4 worm cellular contexts compared by ENCODE assay signal in the genomic region with DNA sequence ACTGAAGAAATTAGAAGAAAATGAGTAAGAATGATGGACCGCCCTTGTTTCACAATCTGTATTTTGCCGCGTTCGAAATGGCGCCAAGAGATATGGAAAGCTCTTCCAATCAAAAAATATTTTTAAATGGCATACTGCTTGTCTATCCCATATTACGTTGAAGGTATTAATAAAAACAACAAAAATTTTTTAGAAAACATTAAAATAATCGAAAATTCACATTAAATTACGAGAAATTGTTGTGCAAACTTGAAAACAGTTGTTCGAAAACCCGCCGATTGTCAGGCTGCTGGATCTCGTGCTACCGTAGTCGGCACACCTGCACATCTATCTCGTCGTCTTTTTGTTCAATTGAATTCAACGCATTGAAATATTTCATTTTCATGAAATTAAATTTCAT.
TF ChIP-seq lines count a peak whose summit lies in the region.

TSS of gene klc-1 (plus strand) at position 127 of the 400 bp plus-strand sequence.

TF ChIP-seq in whole organism, L1 larva, 84 proteins besides CTCF, POLR2A, EP300 and RAD21:
- TF ChIP-seq efl-1 (optimal IDR thresholded peaks at IDR 0.05; lab: Kevin White, UChicago) (no peak), efl-1 (GFP tag; optimal IDR thresholded peaks at IDR 0.05 in 1 of 2; lab: Kevin White, UChicago) (no peak), unc-86 (tag; optimal IDR thresholded peaks at IDR 0.05; lab: Kevin White, UChicago) (no peak), dsc-1 (tag; optimal IDR thresholded peaks at IDR 0.05; lab: Kevin White, UChicago) (no peak), nhr-19 (GFP tag; conservative IDR thresholded peaks at IDR 0.05; lab: Robert Waterston, UW) (no peak), blmp-1 (tag; optimal IDR thresholded peaks at IDR 0.05; lab: Kevin White, UChicago) (no peak), nhr-90 (tag; optimal IDR thresholded peaks at IDR 0.05; lab: Kevin White, UChicago; ENCODE audit: poor library complexity) (no peak), zip-4 (GFP tag; optimal IDR thresholded peaks at IDR 0.05; lab: Kevin White, UChicago) (no peak), xbp-1 (tag; optimal IDR thresholded peaks at IDR 0.05; lab: Kevin White, UChicago) (no peak), rnt-1 (tag; optimal IDR thresholded peaks at IDR 0.05; lab: Kevin White, UChicago) (no peak), unc-98 (GFP tag; IDR thresholded peaks at IDR 0.05; lab: Robert Waterston, UW) (no peak), lin-14 (GFP tag; optimal IDR thresholded peaks at IDR 0.05; lab: Kevin White, UChicago) (no peak), dpl-1 (GFP tag; optimal IDR thresholded peaks at IDR 0.05; lab: Kevin White, UChicago) (peak in 1 of 3 experiments; percentile 2), tlp-1 (tag; optimal IDR thresholded peaks at IDR 0.05; lab: Kevin White, UChicago) (no peak), hlh-17 (GFP tag; optimal IDR thresholded peaks at IDR 0.05; lab: Kevin White, UChicago; ENCODE audit: borderline replicate concordance) (no peak), lsy-2 (tag; optimal IDR thresholded peaks at IDR 0.05; lab: Kevin White, UChicago) (peak; percentile 40 to 69), sup-37 (GFP tag; optimal IDR thresholded peaks at IDR 0.05; lab: Kevin White, UChicago) (no peak)

TF ChIP-seq in whole organism, L4 larva, 104 proteins besides CTCF, POLR2A, EP300 and RAD21:
- TF ChIP-seq lsy-2 (tag; optimal IDR thresholded peaks at IDR 0.05; lab: Kevin White, UChicago) (peak in 1 of 2 experiments; percentile 56), tra-1 (GFP tag; IDR thresholded peaks at IDR 0.05; lab: Robert Waterston, UW) (no peak), Y75B8A.6 (GFP tag; IDR thresholded peaks at IDR 0.05; lab: Robert Waterston, UW) (no peak), skn-1 (tag; optimal IDR thresholded peaks at IDR 0.05; lab: Kevin White, UChicago) (no peak), lin-38 (GFP tag; IDR thresholded peaks at IDR 0.05; lab: Robert Waterston, UW) (0 out of 2 replicates have a peak, but pooled peaks have one; percentile 21)

TF ChIP-seq in whole organism, mixed stage, embryonic, 35 proteins besides CTCF, POLR2A, EP300 and RAD21:
- TF ChIP-seq lsy-2 (tag; optimal IDR thresholded peaks at IDR 0.05; lab: Kevin White, UChicago): peak; percentile 62
- no peak for TF ChIP-seq sem-2 (GFP tag; optimal IDR thresholded peaks at IDR 0.05; lab: Kevin White, UChicago)
- TF ChIP-seq nhr-2 (tag; optimal IDR thresholded peaks at IDR 0.05; lab: Kevin White, UChicago): no peak

TF ChIP-seq in whole organism, young adult, 124 proteins besides CTCF, POLR2A, EP300 and RAD21 (continues in another document):
- TF ChIP-seq fkh-3 (tag; optimal IDR thresholded peaks at IDR 0.05; lab: Kevin White, UChicago) (no peak), lin-26 (GFP tag; IDR thresholded peaks at IDR 0.05; lab: Robert Waterston, UW) (no peak), rpc-1 (optimal IDR thresholded peaks at IDR 0.05; lab: Kevin White, UChicago) (no peak), rpc-1 (tag; optimal IDR thresholded peaks at IDR 0.05; lab: Kevin White, UChicago) (no peak), F39B2.1 (GFP tag; IDR thresholded peaks at IDR 0.05; lab: Robert Waterston, UW) (no peak), F52B5.7 (tag; optimal IDR thresholded peaks at IDR 0.05; lab: Kevin White, UChicago) (no peak), F10E7.11 (tag; optimal IDR thresholded peaks at IDR 0.05; lab: Kevin White, UChicago) (no peak), nhr-27 (tag; optimal IDR thresholded peaks at IDR 0.05; lab: Kevin White, UChicago) (no peak), ztf-18 (tag; optimal IDR thresholded peaks at IDR 0.05; lab: Kevin White, UChicago) (no peak), ekl-4 (GFP tag; IDR thresholded peaks at IDR 0.05; lab: Robert Waterston, UW) (0 out of 2 replicates have a peak, but pooled peaks have one; percentile 15), akir-1 (GFP tag; optimal IDR thresholded peaks at IDR 0.05; lab: Kevin White, UChicago) (no peak), let-526 (GFP tag; IDR thresholded peaks at IDR 0.05; lab: Robert Waterston, UW) (no peak), C06A6.2 (GFP tag; conservative IDR thresholded peaks at IDR 0.05; lab: Robert Waterston, UW) (no peak), mxl-1 (tag; optimal IDR thresholded peaks at IDR 0.05; lab: Kevin White, UChicago) (no peak), ets-4 (GFP tag; optimal IDR thresholded peaks at IDR 0.05; lab: Kevin White, UChicago) (no peak), hlh-12 (tag; optimal IDR thresholded peaks at IDR 0.05; lab: Kevin White, UChicago) (no peak), Y67H2A.10 (GFP tag; conservative IDR thresholded peaks at IDR 0.05; lab: Robert Waterston, UW) (no peak), tlf-1 (GFP tag; optimal IDR thresholded peaks at IDR 0.05; lab: Kevin White, UChicago) (peak; percentile 27), K12H6.12 (tag; optimal IDR thresholded peaks at IDR 0.05; lab: Kevin White, UChicago) (no peak), ztf-26 (tag; optimal IDR thresholded peaks at IDR 0.05; lab: Kevin White, UChicago) (no peak), hsf-1 (GFP tag; IDR thresholded peaks at IDR 0.05; lab: Robert Waterston, UW) (peak; percentile 75; the same call in 1 of the 2 replicates), madf-6 (GFP tag; IDR thresholded peaks at IDR 0.05; lab: Robert Waterston, UW) (peak; percentile 94), ceh-79 (tag; optimal IDR thresholded peaks at IDR 0.05; lab: Kevin White, UChicago) (no peak), lin-40 (tag; optimal IDR thresholded peaks at IDR 0.05; lab: Kevin White, UChicago) (no peak), ztf-22 (GFP tag; optimal IDR thresholded peaks at IDR 0.05; lab: Kevin White, UChicago) (no peak), B0261.1 (tag; optimal IDR thresholded peaks at IDR 0.05; lab: Kevin White, UChicago) (no peak), D2030.7 (GFP tag; IDR thresholded peaks at IDR 0.05; lab: Robert Waterston, UW) (peak; percentile 62), bed-1 (GFP tag; IDR thresholded peaks at IDR 0.05; lab: Robert Waterston, UW) (no peak), pbrm-1 (GFP tag; IDR thresholded peaks at IDR 0.05; lab: Robert Waterston, UW) (peak; percentile 21; the same call in 1 of the 2 replicates), F33H1.4 (GFP tag; IDR thresholded peaks at IDR 0.05; lab: Robert Waterston, UW) (peak; percentile 69), Y79H2A.3 (GFP tag; conservative IDR thresholded peaks at IDR 0.05; lab: Robert Waterston, UW) (no peak), lsy-27 (tag; optimal IDR thresholded peaks at IDR 0.05; lab: Kevin White, UChicago; ENCODE audit: borderline replicate concordance, insufficient read depth) (no peak), him-1 (tag; optimal IDR thresholded peaks at IDR 0.05; lab: Kevin White, UChicago) (no peak), T26A5.8 (tag; optimal IDR thresholded peaks at IDR 0.05; lab: Kevin White, UChicago) (no peak), snpc-1.3 (tag; optimal IDR thresholded peaks at IDR 0.05; lab: Kevin White, UChicago; ENCODE audit: insufficient read depth) (no peak), zfh-2 (GFP tag; conservative IDR thresholded peaks at IDR 0.05; lab: Robert Waterston, UW) (no peak), cebp-2 (GFP tag; IDR thresholded peaks at IDR 0.05; lab: Robert Waterston, UW) (no peak), dpff-1 (tag; optimal IDR thresholded peaks at IDR 0.05; lab: Kevin White, UChicago) (no peak), somi-1 (GFP tag; optimal IDR thresholded peaks at IDR 0.05; lab: Kevin White, UChicago) (no peak), aptf-3 (GFP tag; IDR thresholded peaks at IDR 0.05; lab: Robert Waterston, UW) (no peak), cebp-1 (GFP tag; IDR thresholded peaks at IDR 0.05; lab: Robert Waterston, UW) (no peak), cebp-1 (tag; optimal IDR thresholded peaks at IDR 0.05; lab: Kevin White, UChicago) (no peak), attf-5 (GFP tag; optimal IDR thresholded peaks at IDR 0.05; lab: Kevin White, UChicago) (no peak), dox-1 (GFP tag; IDR thresholded peaks at IDR 0.05; lab: Robert Waterston, UW) (no peak), athp-1 (tag; optimal IDR thresholded peaks at IDR 0.05; lab: Kevin White, UChicago) (no peak), tbp1 (GFP tag; optimal IDR thresholded peaks at IDR 0.05; lab: Kevin White, UChicago) (no peak), C17E4.6 (GFP tag; IDR thresholded peaks at IDR 0.05; lab: Robert Waterston, UW) (peak; percentile 55; the same call in 1 of the 2 replicates), pha-4 (tag; optimal IDR thresholded peaks at IDR 0.05; lab: Kevin White, UChicago) (no peak), nfyb-1 (GFP tag; IDR thresholded peaks at IDR 0.05; lab: Robert Waterston, UW) (no peak), Y53G8AR.9 (GFP tag; conservative IDR thresholded peaks at IDR 0.05; lab: Robert Waterston, UW) (no peak), mes-4 (tag; optimal IDR thresholded peaks at IDR 0.05; lab: Kevin White, UChicago) (no peak), nhr-90 (tag; optimal IDR thresholded peaks at IDR 0.05; lab: Kevin White, UChicago) (no peak), Y56A3A.18 (GFP tag; IDR thresholded peaks at IDR 0.05; lab: Robert Waterston, UW) (no peak), egrh-3 (GFP tag; IDR thresholded peaks at IDR 0.05; lab: Robert Waterston, UW) (no peak), atf-7 (tag; optimal IDR thresholded peaks at IDR 0.05; lab: Kevin White, UChicago) (no peak), ceh-27 (GFP tag; optimal IDR thresholded peaks at IDR 0.05; lab: Kevin White, UChicago) (no peak), lin-54 (GFP tag; optimal IDR thresholded peaks at IDR 0.05; lab: Kevin White, UChicago) (peak; percentile 27), hmg-1.2 (GFP tag; IDR thresholded peaks at IDR 0.05; lab: Robert Waterston, UW) (no peak), snpc-4 (GFP tag; optimal IDR thresholded peaks at IDR 0.05; lab: Kevin White, UChicago) (no peak), snpc-4 (tag; optimal IDR thresholded peaks at IDR 0.05; lab: Kevin White, UChicago) (peak in 1 of 4 experiments; percentile 57), aptf-2 (GFP tag; conservative IDR thresholded peaks at IDR 0.05; lab: Robert Waterston, UW) (no peak), F57C9.4 (tag; optimal IDR thresholded peaks at IDR 0.05; lab: Kevin White, UChicago) (no peak), madf-8 (GFP tag; conservative IDR thresholded peaks at IDR 0.05; lab: Robert Waterston, UW) (peak; percentile 81), xnd-1 (tag; optimal IDR thresholded peaks at IDR 0.05; lab: Kevin White, UChicago) (peak; percentile 60), attf-3 (GFP tag; conservative IDR thresholded peaks at IDR 0.05; lab: Robert Waterston, UW) (no peak), ztf-6 (GFP tag; IDR thresholded peaks at IDR 0.05; lab: Robert Waterston, UW) (no peak), hmg-20 (GFP tag; IDR thresholded peaks at IDR 0.05; lab: Robert Waterston, UW) (no peak)
